Worm (Caenorhabditis elegans) whole organism, young adult: ENCODE data around the gene F53C3.11.

Experiments used
- B0336.3 ChIP-seq: fragments of 200-800 bp; sonication (Bioruptor generic); IDR thresholded peaks from 2 replicates; pipeline ENCODE4 v1.3.6; 2022; ENCODE audit warnings: missing genetic modification characterization, missing compliant biosample characterization
- Y53G8AR.9 ChIP-seq: fragments of 200-800 bp; sonication (Bioruptor generic); conservative IDR thresholded peaks from 2 replicates; pipeline ENCODE4 v1.3.6; 2022; ENCODE audit warnings: missing genetic modification reagents, missing genetic modification characterization, missing compliant biosample characterization
- Y56A3A.18 ChIP-seq: fragments of 200-800 bp; sonication (Bioruptor generic); IDR thresholded peaks from 2 replicates; pipeline ENCODE4 v1.3.6; 2022; ENCODE audit warnings: missing genetic modification reagents, missing genetic modification characterization, missing compliant biosample characterization
- ceh-91 ChIP-seq: fragments of 200-800 bp; sonication (Bioruptor generic); IDR thresholded peaks from 2 replicates; pipeline ENCODE4 v1.3.6; 2022; ENCODE audit warnings: missing genetic modification reagents, missing genetic modification characterization, missing compliant biosample characterization
- dpl-1 ChIP-seq: fragments of 150-350 bp; optimal IDR thresholded peaks from 2 replicates; lab custom pipeline; 2014; ENCODE audit warnings: missing biosample characterization, missing genetic modification reagents, missing genetic modification characterization
- egl-18 ChIP-seq: fragments of 200-800 bp; sonication (Bioruptor generic); IDR thresholded peaks from 2 replicates; pipeline ENCODE4 v1.3.6; 2022; ENCODE audit warnings: missing genetic modification reagents, missing genetic modification characterization, missing compliant biosample characterization
- fkh-3 ChIP-seq: sonication (generic microtip); optimal IDR thresholded peaks from 2 replicates; lab custom pipeline; 2016; ENCODE audit warnings: mild to moderate bottlenecking, missing genetic modification characterization, missing compliant biosample characterization
- lag-1 ChIP-seq: fragments of 200-800 bp; sonication (Bioruptor generic); IDR thresholded peaks from 2 replicates; pipeline ENCODE4 v1.3.6; 2022; ENCODE audit warnings: missing genetic modification reagents, missing genetic modification characterization, missing compliant biosample characterization
- lin-54 ChIP-seq: fragments of 200-800 bp; sonication (Bioruptor generic); optimal IDR thresholded peaks from 2 replicates; lab custom pipeline; 2018; ENCODE audit warnings: mild to moderate bottlenecking, missing genetic modification characterization, missing compliant biosample characterization
- nfya-1 ChIP-seq: sonication (generic microtip); optimal IDR thresholded peaks from 2 replicates; lab custom pipeline; 2017; ENCODE audit warnings: antibody characterized with exemption, missing compliant biosample characterization, missing genetic modification characterization, borderline replicate concordance; ENCODE audit not compliant: insufficient read depth
- unc-130 ChIP-seq: sonication (generic microtip); optimal IDR thresholded peaks from 2 replicates; lab custom pipeline; 2016; ENCODE audit warnings: missing genetic modification reagents, missing genetic modification characterization, missing compliant biosample characterization
- unc-62 ChIP-seq: fragments of 150-350 bp; optimal IDR thresholded peaks from 2 replicates; lab custom pipeline; 2014; ENCODE audit warnings: missing biosample characterization, missing genetic modification reagents, missing genetic modification characterization

DNA sequence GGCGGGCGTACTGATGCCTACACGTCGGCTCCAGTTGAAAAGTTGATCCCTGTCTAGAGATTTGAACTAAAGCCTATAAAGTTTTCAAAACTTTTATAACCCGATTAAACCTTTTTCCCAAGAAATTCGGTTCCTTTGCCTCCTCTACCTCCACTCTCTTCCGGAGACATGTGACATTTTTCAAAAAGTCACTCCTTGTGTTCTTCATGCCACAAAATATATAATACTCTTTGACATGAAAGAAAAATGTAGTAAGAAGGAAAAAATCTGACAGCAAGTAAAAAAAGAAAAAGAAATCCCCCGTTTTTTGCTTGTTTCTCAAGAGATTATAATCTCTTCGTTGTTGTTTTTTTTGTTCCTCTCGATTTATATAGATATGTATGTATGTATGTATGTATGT lies 48.3 kb upstream of the F53C3.11 start:
- TF ChIP-seq dpl-1 (GFP tag; lab: Kevin White, UChicago) (no peak), lag-1 (GFP tag; lab: Robert Waterston, UW) (no peak), B0336.3 (GFP tag; lab: Robert Waterston, UW) (no peak), unc-130 (GFP tag; lab: Kevin White, UChicago) (no peak), unc-62 (GFP tag; lab: Kevin White, UChicago) (no peak), Y53G8AR.9 (no peak), fkh-3 (tag; lab: Kevin White, UChicago) (no peak), Y56A3A.18 (no peak), nfya-1 (tag; lab: Kevin White, UChicago) (no peak), egl-18 (GFP tag; lab: Robert Waterston, UW) (no peak), ceh-91 (GFP tag; lab: Robert Waterston, UW) (no peak), lin-54 (GFP tag; lab: Kevin White, UChicago) (no peak)
